Worm (Caenorhabditis elegans): ENCODE data around the gene F22E5.22.
A peak's percentile ranks its signal among the peaks of the same experiment; 100 is the strongest.

DNA sequence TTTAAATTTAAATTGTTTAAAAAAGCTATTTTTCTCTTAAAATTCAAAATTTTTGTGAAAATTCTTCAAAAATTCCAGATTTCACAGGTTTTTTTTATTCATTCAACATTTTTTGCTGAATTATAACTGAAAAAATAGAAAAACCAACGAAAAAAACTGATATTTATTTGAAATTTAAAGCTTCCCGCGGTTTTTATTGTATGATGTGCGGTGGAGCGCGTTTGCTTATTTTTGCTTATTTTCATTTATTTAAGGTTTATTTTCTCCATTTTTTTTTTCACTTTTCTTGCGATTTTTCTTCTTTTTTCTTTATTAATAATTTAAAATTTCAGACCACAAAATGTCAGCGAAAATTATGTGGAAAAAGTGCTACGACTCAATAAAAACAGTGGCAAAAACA, 27.6 kb upstream of the F22E5.22 start, which contains the start of gene F22E5.9:
- no peak for TF ChIP-seq lsy-12 (tag; optimal IDR thresholded peaks at IDR 0.05)
- no peak for TF ChIP-seq lin-15B (tag; optimal IDR thresholded peaks at IDR 0.05)
- no peak for TF ChIP-seq nfya-1 (tag; optimal IDR thresholded peaks at IDR 0.05; ENCODE audit: insufficient read depth)
- TF ChIP-seq skn-1 (tag; optimal IDR thresholded peaks at IDR 0.05): peak; percentile 52
- TF ChIP-seq nhr-12 (tag; optimal IDR thresholded peaks at IDR 0.05): no peak
- no peak for TF ChIP-seq fkh-2 (tag; optimal IDR thresholded peaks at IDR 0.05)
- TF ChIP-seq jun-1 (tag; optimal IDR thresholded peaks at IDR 0.05): no peak
- no peak for TF ChIP-seq ama-1 (optimal IDR thresholded peaks at IDR 0.05)
- TF ChIP-seq pha-4 (tag; optimal IDR thresholded peaks at IDR 0.05): peak; percentile 32

Measured in whole organism, L3 larva.